Worm (Caenorhabditis elegans) whole organism, L4 larva: ENCODE data around the gene W02B12.13.

ENCODE experiments used
- F10B5.3 ChIP-seq: sonication (generic microtip); optimal IDR thresholded peaks from 2 replicates; lab custom pipeline; 2016; ENCODE audit warnings: mild to moderate bottlenecking, missing genetic modification characterization, missing compliant biosample characterization
- Y75B8A.6 ChIP-seq: fragments of 200-800 bp; sonication (Bioruptor generic); IDR thresholded peaks from 2 replicates; pipeline ENCODE4 v1.3.6; 2022; ENCODE audit warnings: missing genetic modification reagents, missing genetic modification characterization, missing compliant biosample characterization
- ZK337.2 ChIP-seq: fragments of 200-800 bp; sonication (Bioruptor generic); IDR thresholded peaks from 2 replicates; pipeline ENCODE4 v1.3.6; 2022; ENCODE audit warnings: missing genetic modification reagents, missing genetic modification characterization, missing compliant biosample characterization
- ZK546.5 ChIP-seq, 2 experiments: sonication (generic microtip); optimal IDR thresholded peaks; 2 replicates each; lab custom pipeline; 2017; ENCODE audit warnings: missing biosample characterization in 2 of 2, missing genetic modification characterization in 2 of 2
- arid-1 ChIP-seq: fragments of 200-800 bp; sonication (Bioruptor generic); conservative IDR thresholded peaks from 2 replicates; pipeline ENCODE4 v1.3.6; 2022; ENCODE audit warnings: missing genetic modification reagents, missing genetic modification characterization, missing compliant biosample characterization
- ceh-32 ChIP-seq: sonication (generic microtip); optimal IDR thresholded peaks from 2 replicates; lab custom pipeline; 2016; ENCODE audit warnings: mild to moderate bottlenecking, missing genetic modification characterization, missing compliant biosample characterization; ENCODE audit not compliant: poor library complexity
- ceh-44 ChIP-seq: fragments of 200-800 bp; sonication (Bioruptor generic); IDR thresholded peaks from 2 replicates; pipeline ENCODE4 v1.3.6; 2022; ENCODE audit warnings: missing genetic modification reagents, missing genetic modification characterization, missing compliant biosample characterization
- ceh-82 ChIP-seq: sonication (generic microtip); optimal IDR thresholded peaks from 2 replicates; lab custom pipeline; 2017; ENCODE audit warnings: missing biosample characterization, missing genetic modification characterization
- ces-1 ChIP-seq: fragments of 150-350 bp; sonication (generic microtip); optimal IDR thresholded peaks from 4 replicates; lab custom pipeline; 2014; ENCODE audit warnings: missing biosample characterization, missing genetic modification reagents, missing genetic modification characterization
- cey-2 ChIP-seq: sonication (generic microtip); optimal IDR thresholded peaks from 3 replicates; lab custom pipeline; 2017; ENCODE audit warnings: missing genetic modification characterization, mild to moderate bottlenecking, missing compliant biosample characterization, antibody characterized with exemption, borderline replicate concordance; ENCODE audit not compliant: insufficient read depth
- daf-12 ChIP-seq: fragments of 150-350 bp; optimal IDR thresholded peaks from 2 replicates; lab custom pipeline; 2014; ENCODE audit warnings: missing biosample characterization, missing genetic modification reagents, missing genetic modification characterization
- daf-19 ChIP-seq: fragments of 200-800 bp; sonication (Bioruptor generic); conservative IDR thresholded peaks from 2 replicates; pipeline ENCODE4 v1.3.6; 2022; ENCODE audit warnings: missing genetic modification characterization, missing compliant biosample characterization
- dmd-6 ChIP-seq: fragments of 200-800 bp; sonication (Bioruptor generic); IDR thresholded peaks from 2 replicates; pipeline ENCODE4 v1.3.6; 2022; ENCODE audit warnings: missing genetic modification reagents, missing genetic modification characterization, missing compliant biosample characterization
- dmd-9 ChIP-seq: fragments of 200-800 bp; sonication (Bioruptor generic); IDR thresholded peaks from 2 replicates; pipeline ENCODE4 v1.3.6; 2022; ENCODE audit warnings: missing genetic modification reagents, missing genetic modification characterization, missing compliant biosample characterization
- dpl-1 ChIP-seq: fragments of 150-350 bp; optimal IDR thresholded peaks from 2 replicates; lab custom pipeline; 2014; ENCODE audit warnings: missing biosample characterization, missing genetic modification reagents, missing genetic modification characterization
- dve-1 ChIP-seq: sonication (generic microtip); optimal IDR thresholded peaks from 2 replicates; lab custom pipeline; 2017; ENCODE audit warnings: antibody characterized with exemption, mild to moderate bottlenecking, missing genetic modification characterization, missing compliant biosample characterization; ENCODE audit not compliant: insufficient read depth
- egl-27 ChIP-seq: sonication (generic microtip); optimal IDR thresholded peaks from 3 replicates; lab custom pipeline; 2017; ENCODE audit warnings: missing biosample characterization, missing genetic modification reagents, missing genetic modification characterization
- fos-1 ChIP-seq: fragments of 150-350 bp; optimal IDR thresholded peaks from 2 replicates; lab custom pipeline; 2014; ENCODE audit warnings: missing biosample characterization, missing genetic modification characterization
- gei-8 ChIP-seq: fragments of 200-800 bp; sonication (Bioruptor generic); optimal IDR thresholded peaks from 2 replicates; lab custom pipeline; 2018; ENCODE audit warnings: mild to moderate bottlenecking, missing genetic modification characterization, missing compliant biosample characterization
- hif-1 ChIP-seq, 2 experiments: sonication (generic microtip); optimal IDR thresholded peaks; 2 replicates each; lab custom pipeline; 2016 to 2017; ENCODE audit warnings: missing compliant biosample characterization in 2 of 2, missing genetic modification characterization in 2 of 2, missing genetic modification reagents in 2 of 2, missing genotype in 2 of 2, mild to moderate bottlenecking in 1 of 2
- hlh-30 ChIP-seq: sonication (generic microtip); optimal IDR thresholded peaks from 2 replicates; lab custom pipeline; 2017; ENCODE audit warnings: antibody characterized with exemption, mild to moderate bottlenecking, missing genetic modification characterization, missing compliant biosample characterization; ENCODE audit not compliant: insufficient read depth
- hmg-1.1 ChIP-seq: fragments of 200-800 bp; sonication (Bioruptor generic); IDR thresholded peaks from 2 replicates; pipeline ENCODE4 v1.3.6; 2022; ENCODE audit warnings: missing genetic modification reagents, missing genetic modification characterization, missing compliant biosample characterization
- jun-1 ChIP-seq: fragments of 150-350 bp; optimal IDR thresholded peaks from 2 replicates; lab custom pipeline; 2014; ENCODE audit warnings: missing biosample characterization, missing genetic modification reagents, missing genetic modification characterization
- lin-13 ChIP-seq: fragments of 150-350 bp; optimal IDR thresholded peaks from 2 replicates; lab custom pipeline; 2014; ENCODE audit warnings: missing biosample characterization, missing genetic modification reagents, missing genetic modification characterization
- lin-15B ChIP-seq: fragments of 150-350 bp; sonication (generic microtip); optimal IDR thresholded peaks from 3 replicates; lab custom pipeline; 2014; ENCODE audit warnings: missing biosample characterization, missing genetic modification characterization
- lin-29 ChIP-seq: fragments of 200-800 bp; sonication (Bioruptor generic); IDR thresholded peaks from 2 replicates; pipeline ENCODE4 v1.3.6; 2022; ENCODE audit warnings: missing genetic modification reagents, missing genetic modification characterization, missing compliant biosample characterization
- madf-9 ChIP-seq: fragments of 200-800 bp; sonication (Bioruptor generic); conservative IDR thresholded peaks from 2 replicates; pipeline ENCODE4 v1.3.6; 2022; ENCODE audit warnings: missing genetic modification reagents, missing genetic modification characterization, missing compliant biosample characterization
- mep-1 ChIP-seq: fragments of 150-350 bp; sonication (generic microtip); optimal IDR thresholded peaks from 3 replicates; lab custom pipeline; 2014; ENCODE audit warnings: missing biosample characterization, missing genetic modification characterization
- mes-2 ChIP-seq: sonication (generic microtip); optimal IDR thresholded peaks from 2 replicates; lab custom pipeline; 2016; ENCODE audit warnings: missing genotype, mild to moderate bottlenecking, missing genetic modification characterization, missing compliant biosample characterization; ENCODE audit not compliant: poor library complexity, severe bottlenecking
- mxl-2 ChIP-seq: fragments of 200-800 bp; sonication (Bioruptor generic); conservative IDR thresholded peaks from 2 replicates; pipeline ENCODE4 v1.3.6; 2022; ENCODE audit warnings: missing genetic modification reagents, missing genetic modification characterization, missing compliant biosample characterization
- nhr-111 ChIP-seq: fragments of 200-800 bp; sonication (Bioruptor generic); optimal IDR thresholded peaks from 2 replicates; lab custom pipeline; 2018; ENCODE audit warnings: mild to moderate bottlenecking, missing genetic modification characterization, missing compliant biosample characterization
- nhr-237 ChIP-seq: sonication (generic microtip); optimal IDR thresholded peaks from 2 replicates; lab custom pipeline; 2017; ENCODE audit warnings: missing biosample characterization, missing genetic modification characterization
- nhr-25 ChIP-seq: sonication (generic microtip); optimal IDR thresholded peaks from 2 replicates; lab custom pipeline; 2017; ENCODE audit warnings: missing genetic modification characterization, mild to moderate bottlenecking, missing compliant biosample characterization, antibody characterized with exemption, moderate library complexity, borderline replicate concordance; ENCODE audit not compliant: insufficient read depth
- nhr-28 ChIP-seq: fragments of 150-350 bp; optimal IDR thresholded peaks from 2 replicates; lab custom pipeline; 2014; ENCODE audit warnings: missing biosample characterization, missing genetic modification characterization
- nhr-42 ChIP-seq: fragments of 200-800 bp; sonication (Bioruptor generic); IDR thresholded peaks from 2 replicates; pipeline ENCODE4 v1.3.6; 2022; ENCODE audit warnings: missing genetic modification characterization, missing compliant biosample characterization
- nhr-77 ChIP-seq: fragments of 150-350 bp; optimal IDR thresholded peaks from 2 replicates; lab custom pipeline; 2014; ENCODE audit warnings: missing biosample characterization, missing genetic modification characterization
- pha-4 ChIP-seq, 2 experiments: fragments of 150-350 bp in 1 of 2; fragments of 200-800 bp in 1 of 2; sonication (Bioruptor generic) in 1 of 2; IDR thresholded peaks in 1 of 2; optimal IDR thresholded peaks in 1 of 2; 2 replicates each; pipeline versions ENCODE4 v1.3.6 to Lab custom; 2014 to 2022; ENCODE audit warnings: missing genetic modification characterization in 2 of 2, missing genetic modification reagents in 2 of 2, missing biosample characterization in 1 of 2, missing compliant biosample characterization in 1 of 2
- set-16 ChIP-seq: fragments of 200-800 bp; sonication (Bioruptor generic); IDR thresholded peaks from 2 replicates; pipeline ENCODE4 v1.3.6; 2022; ENCODE audit warnings: missing genetic modification reagents, missing genetic modification characterization, missing compliant biosample characterization
- skn-1 ChIP-seq: fragments of 150-350 bp; optimal IDR thresholded peaks from 2 replicates; lab custom pipeline; 2014; ENCODE audit warnings: missing biosample characterization, missing genetic modification characterization
- snpc-4 ChIP-seq: fragments of 150-350 bp; optimal IDR thresholded peaks from 2 replicates; lab custom pipeline; 2014; ENCODE audit warnings: missing biosample characterization, missing genetic modification characterization
- spr-1 ChIP-seq: sonication (generic microtip); optimal IDR thresholded peaks from 2 replicates; lab custom pipeline; 2016; ENCODE audit warnings: mild to moderate bottlenecking, missing genetic modification characterization, missing compliant biosample characterization
- spr-3 ChIP-seq: fragments of 200-800 bp; sonication (Bioruptor generic); optimal IDR thresholded peaks from 2 replicates; lab custom pipeline; 2018; ENCODE audit warnings: mild to moderate bottlenecking, missing genetic modification characterization, missing compliant biosample characterization
- tag-97 ChIP-seq: fragments of 200-800 bp; sonication (Bioruptor generic); IDR thresholded peaks from 2 replicates; pipeline ENCODE4 v1.3.6; 2022; ENCODE audit warnings: missing genetic modification characterization, missing compliant biosample characterization
- unc-130 ChIP-seq: sonication (generic microtip); optimal IDR thresholded peaks from 2 replicates; lab custom pipeline; 2016; ENCODE audit warnings: missing genetic modification reagents, missing genetic modification characterization, missing compliant biosample characterization
- unc-39 ChIP-seq: sonication (generic microtip); optimal IDR thresholded peaks from 2 replicates; lab custom pipeline; 2017; ENCODE audit warnings: missing biosample characterization, missing genetic modification characterization
- unc-62 ChIP-seq, 3 experiments: fragments of 150-350 bp in 1 of 3; sonication (generic microtip); optimal IDR thresholded peaks in 2 of 3; peaks in 1 of 3; 1 replicate in 1 of 3; 2 replicates in 2 of 3; lab custom pipeline; 2014 to 2017; ENCODE audit warnings: missing biosample characterization in 3 of 3, missing genetic modification characterization in 3 of 3, missing genetic modification reagents in 3 of 3, missing genotype in 1 of 3

Gene W02B12.13

DNA sequence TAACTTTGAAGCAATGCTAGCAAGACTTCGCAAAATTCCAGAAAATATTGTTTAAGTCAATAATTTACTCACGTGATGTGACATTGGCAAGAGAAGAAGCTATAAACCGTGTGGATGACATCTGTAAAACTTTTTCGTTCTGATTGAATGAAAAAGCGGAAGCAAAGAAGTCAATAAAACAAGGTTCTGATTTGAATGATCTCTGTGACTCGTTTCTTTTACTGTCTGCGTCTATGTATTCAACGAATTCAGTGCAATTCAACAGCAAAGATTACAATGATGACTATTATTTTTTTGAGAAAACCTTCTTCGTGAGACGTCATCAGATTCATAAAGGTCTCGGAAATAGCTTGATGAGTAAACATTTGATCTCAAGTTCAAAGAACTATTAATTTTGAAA lies 47.8 kb downstream of the W02B12.13 start, which contains the start of gene hacl-1 (continued):
- TF ChIP-seq madf-9 (GFP tag; lab: Robert Waterston, UW) (no peak), mxl-2 (GFP tag; lab: Robert Waterston, UW) (no peak), set-16 (GFP tag; lab: Robert Waterston, UW) (no peak), dmd-6 (GFP tag; lab: Robert Waterston, UW) (peak; percentile 64), daf-19 (GFP tag; lab: Robert Waterston, UW) (no peak), snpc-4 (tag; lab: Kevin White, UChicago) (no peak), F10B5.3 (no peak), dpl-1 (GFP tag; lab: Kevin White, UChicago) (no peak), jun-1 (tag; lab: Kevin White, UChicago) (peak; percentile 35), spr-3 (GFP tag; lab: Kevin White, UChicago) (no peak), nhr-111 (no peak), hlh-30 (tag; lab: Kevin White, UChicago) (peak; percentile 43), hif-1 (tag; optimal IDR thresholded peaks at IDR 0.05; lab: Kevin White, UChicago) (no peak), ceh-32 (no peak), arid-1 (GFP tag; lab: Robert Waterston, UW) (no peak), Y75B8A.6 (GFP tag; lab: Robert Waterston, UW) (no peak), egl-27 (no peak), ZK337.2 (no peak), ZK546.5 (tag; optimal IDR thresholded peaks at IDR 0.05; lab: Kevin White, UChicago) (no peak), nhr-25 (tag; lab: Kevin White, UChicago) (peak; percentile 1), dve-1 (peak; percentile 71), lin-15B (no peak), daf-12 (tag; lab: Kevin White, UChicago) (no peak), mep-1 (tag; lab: Kevin White, UChicago) (peak; percentile 41), fos-1 (tag; lab: Kevin White, UChicago) (no peak), nhr-42 (GFP tag; lab: Robert Waterston, UW) (no peak), spr-1 (tag; lab: Kevin White, UChicago) (no peak), unc-130 (GFP tag; lab: Kevin White, UChicago) (no peak), ceh-82 (tag; lab: Kevin White, UChicago) (no peak), nhr-77 (tag; lab: Kevin White, UChicago) (peak; percentile 9), nhr-28 (tag; lab: Kevin White, UChicago) (peak; percentile 46), lin-13 (peak; percentile 15), unc-62 (GFP tag; optimal IDR thresholded peaks at IDR 0.05 in 1 of 2; lab: Kevin White, UChicago) (peak in 1 of 2 experiments; percentile 69), unc-62 (tag; optimal IDR thresholded peaks at IDR 0.05; lab: Kevin White, UChicago) (no peak), tag-97 (no peak), lin-29 (GFP tag; lab: Robert Waterston, UW) (no peak), ceh-44 (no peak), ces-1 (no peak), pha-4 (GFP tag; IDR thresholded peaks at IDR 0.05; lab: Robert Waterston, UW) (no peak), pha-4 (tag; optimal IDR thresholded peaks at IDR 0.05; lab: Kevin White, UChicago) (no peak), gei-8 (GFP tag; lab: Kevin White, UChicago) (no peak), nhr-237 (tag; lab: Kevin White, UChicago) (no peak), cey-2 (tag; lab: Kevin White, UChicago) (no peak), hmg-1.1 (GFP tag; lab: Robert Waterston, UW) (0 out of 2 replicates have a peak, but pooled peaks have one; percentile 7), skn-1 (tag; lab: Kevin White, UChicago) (no peak), dmd-9 (GFP tag; lab: Robert Waterston, UW) (no peak), unc-39 (tag; lab: Kevin White, UChicago) (no peak), mes-2 (tag; lab: Kevin White, UChicago) (peak; percentile 34)
